Fruit fly (Drosophila melanogaster) S2 (cell line): ENCODE measurements around the gene CG33642.

Experiments
- CG8478 ChIP-seq: fragments of >200 bp; optimal IDR thresholded peaks from 2 replicates; lab custom pipeline; 2018
- CTCF ChIP-seq, 2 experiments: fragments of >200 bp; optimal IDR thresholded peaks; 2 replicates each; lab custom pipeline; 2018

dm6 chr2L:13497915-13498314, 31.9 kb upstream of the CG33642 start:
- TF ChIP-seq CG8478 = no peak
- TF ChIP-seq CTCF (optimal IDR thresholded peaks at IDR 0.05; lab: Kevin White, UChicago) = no peak
